Worm (Caenorhabditis elegans) whole organism, L4 larva: ENCODE results near the gene noca-1.

Source experiments
- aly-2 ChIP-seq: sonication (generic microtip); optimal IDR thresholded peaks from 2 replicates; lab custom pipeline; 2018; ENCODE audit warnings: missing biosample characterization, missing genetic modification characterization
- egl-27 ChIP-seq: sonication (generic microtip); optimal IDR thresholded peaks from 3 replicates; lab custom pipeline; 2017; ENCODE audit warnings: missing biosample characterization, missing genetic modification reagents, missing genetic modification characterization
- hlh-30 ChIP-seq: sonication (generic microtip); optimal IDR thresholded peaks from 2 replicates; lab custom pipeline; 2017; ENCODE audit warnings: antibody characterized with exemption, mild to moderate bottlenecking, missing genetic modification characterization, missing compliant biosample characterization; ENCODE audit not compliant: insufficient read depth
- lim-7 ChIP-seq: fragments of 200-800 bp; sonication (Bioruptor generic); IDR thresholded peaks from 2 replicates; pipeline ENCODE4 v1.3.6; 2022; ENCODE audit warnings: missing genetic modification characterization, missing compliant biosample characterization
- lsy-2 ChIP-seq, 2 experiments: fragments of 150-350 bp in 1 of 2; sonication (generic microtip) in 1 of 2; optimal IDR thresholded peaks; 2 replicates each; lab custom pipeline; 2014 to 2017; ENCODE audit warnings: missing biosample characterization in 2 of 2, missing genetic modification characterization in 2 of 2
- madf-5 ChIP-seq, 2 experiments: fragments of 200-800 bp; sonication (Bioruptor generic); IDR thresholded peaks; 2 replicates each; pipeline ENCODE4 v1.3.6; 2022; ENCODE audit warnings: missing compliant biosample characterization in 2 of 2, missing genetic modification characterization in 2 of 2
- nhr-237 ChIP-seq: sonication (generic microtip); optimal IDR thresholded peaks from 2 replicates; lab custom pipeline; 2017; ENCODE audit warnings: missing biosample characterization, missing genetic modification characterization
- nhr-76 ChIP-seq: fragments of 150-350 bp; optimal IDR thresholded peaks from 2 replicates; lab custom pipeline; 2014; ENCODE audit warnings: missing biosample characterization, missing genetic modification characterization
- snpc-4 ChIP-seq: fragments of 150-350 bp; optimal IDR thresholded peaks from 2 replicates; lab custom pipeline; 2014; ENCODE audit warnings: missing biosample characterization, missing genetic modification characterization
- unc-62 ChIP-seq, 3 experiments: fragments of 150-350 bp in 1 of 3; sonication (generic microtip); optimal IDR thresholded peaks in 2 of 3; peaks in 1 of 3; 1 replicate in 1 of 3; 2 replicates in 2 of 3; lab custom pipeline; 2014 to 2017; ENCODE audit warnings: missing biosample characterization in 3 of 3, missing genetic modification characterization in 3 of 3, missing genetic modification reagents in 3 of 3, missing genotype in 1 of 3

ce11 chrV:13193488-13194042, 40.8 kb downstream of the noca-1 start, which contains the start of gene sun-1:
- TF ChIP-seq madf-5 (GFP tag; IDR thresholded peaks at IDR 0.05; lab: Robert Waterston, UW) (no peak), lim-7 (no peak), egl-27 (tag; lab: Kevin White, UChicago) (no peak), nhr-237 (tag; lab: Kevin White, UChicago) (no peak), unc-62 (GFP tag; optimal IDR thresholded peaks at IDR 0.05 in 1 of 2; lab: Kevin White, UChicago) (no peak), unc-62 (tag; optimal IDR thresholded peaks at IDR 0.05; lab: Kevin White, UChicago) (no peak), lsy-2 (tag; optimal IDR thresholded peaks at IDR 0.05; lab: Kevin White, UChicago) (no peak), nhr-76 (no peak), aly-2 (tag; lab: Kevin White, UChicago) (no peak), snpc-4 (tag; lab: Kevin White, UChicago) (no peak), hlh-30 (no peak)
